Worm (Caenorhabditis elegans): Measurements from ENCODE around the gene R160.10.

DNA sequence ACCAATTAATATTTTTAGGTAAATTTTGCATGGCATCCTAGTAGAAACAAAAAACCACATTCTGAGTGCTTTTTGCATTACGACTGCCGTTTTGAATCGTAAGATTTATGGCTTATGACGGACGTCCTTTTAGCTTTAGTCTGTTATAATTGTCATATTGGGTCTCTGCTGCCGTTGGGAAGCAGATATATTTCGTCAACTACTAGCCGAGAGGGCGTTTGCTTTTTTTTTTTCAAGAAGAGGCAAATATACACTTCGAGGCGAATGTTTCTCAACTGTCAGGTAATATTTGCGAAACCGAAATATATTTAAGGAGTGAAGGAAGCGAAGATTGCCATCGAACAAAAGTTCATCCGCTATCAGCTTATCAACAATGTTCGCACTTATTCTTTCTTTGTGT is 23.4 kb downstream of the R160.10 start, which contains the start of gene F14H12.3:
- TF ChIP-seq elt-3 (tag; optimal IDR thresholded peaks at IDR 0.05): no peak
- no peak for TF ChIP-seq unc-62 (GFP tag; optimal IDR thresholded peaks at IDR 0.05)

Measured in whole organism, L3 larva.